Worm (Caenorhabditis elegans) whole organism, late embryonic: ENCODE measurements around the gene hrg-4.

Source experiments
- C38D4.7 ChIP-seq: fragments of 200-800 bp; sonication (Bioruptor generic); optimal IDR thresholded peaks from 2 replicates; lab custom pipeline; 2018; ENCODE audit warnings: mild to moderate bottlenecking, missing genetic modification characterization, moderate library complexity, missing compliant biosample characterization
- F13H6.1 ChIP-seq: sonication (generic microtip); optimal IDR thresholded peaks from 2 replicates; lab custom pipeline; 2016; ENCODE audit warnings: missing genetic modification characterization, missing compliant biosample characterization
- K02D7.2 ChIP-seq: sonication (generic microtip); optimal IDR thresholded peaks from 2 replicates; lab custom pipeline; 2017; ENCODE audit warnings: mild to moderate bottlenecking, missing genetic modification characterization, missing compliant biosample characterization
- K09A11.1 ChIP-seq: sonication (generic microtip); optimal IDR thresholded peaks from 2 replicates; lab custom pipeline; 2017; ENCODE audit warnings: antibody characterized with exemption, mild to moderate bottlenecking, missing genetic modification characterization, missing compliant biosample characterization; ENCODE audit not compliant: insufficient read depth
- ahr-1 ChIP-seq: sonication (generic microtip); optimal IDR thresholded peaks from 2 replicates; lab custom pipeline; 2016; ENCODE audit warnings: missing genetic modification characterization, missing compliant biosample characterization
- ama-1 ChIP-seq: fragments of 150-350 bp; optimal IDR thresholded peaks from 2 replicates; lab custom pipeline; 2014
- ceh-22 ChIP-seq: sonication (generic microtip); optimal IDR thresholded peaks from 2 replicates; lab custom pipeline; 2017; ENCODE audit warnings: missing biosample characterization, missing genetic modification characterization
- ceh-31 ChIP-seq: sonication (generic microtip); optimal IDR thresholded peaks from 2 replicates; lab custom pipeline; 2016; ENCODE audit warnings: missing genetic modification characterization, missing compliant biosample characterization
- ceh-34 ChIP-seq: sonication (generic microtip); optimal IDR thresholded peaks from 2 replicates; lab custom pipeline; 2016; ENCODE audit warnings: mild to moderate bottlenecking, missing genetic modification characterization, missing compliant biosample characterization
- ceh-48 ChIP-seq: sonication (generic microtip); optimal IDR thresholded peaks from 2 replicates; lab custom pipeline; 2016; ENCODE audit warnings: missing genetic modification characterization, inconsistent platforms, missing compliant biosample characterization
- ceh-6 ChIP-seq: fragments of 200-800 bp; sonication (Bioruptor generic); optimal IDR thresholded peaks from 2 replicates; lab custom pipeline; 2018; ENCODE audit warnings: mild to moderate bottlenecking, missing genetic modification characterization, missing compliant biosample characterization
- ceh-9 ChIP-seq: sonication (generic microtip); optimal IDR thresholded peaks from 2 replicates; lab custom pipeline; 2016; ENCODE audit warnings: mild to moderate bottlenecking, missing genetic modification characterization, inconsistent platforms, missing compliant biosample characterization
- dve-1 ChIP-seq: sonication (generic microtip); optimal IDR thresholded peaks from 2 replicates; lab custom pipeline; 2017; ENCODE audit warnings: antibody characterized with exemption, mild to moderate bottlenecking, missing genetic modification characterization, missing compliant biosample characterization
- elt-2 ChIP-seq: sonication (generic microtip); optimal IDR thresholded peaks from 2 replicates; lab custom pipeline; 2016; ENCODE audit warnings: missing genetic modification reagents, missing genetic modification characterization, missing compliant biosample characterization
- elt-4 ChIP-seq: sonication (generic microtip); optimal IDR thresholded peaks from 2 replicates; lab custom pipeline; 2016; ENCODE audit warnings: missing genetic modification characterization, missing compliant biosample characterization
- eyg-1 ChIP-seq: sonication (generic microtip); optimal IDR thresholded peaks from 2 replicates; lab custom pipeline; 2016; ENCODE audit warnings: missing genotype, missing genetic modification characterization, missing compliant biosample characterization
- fax-1 ChIP-seq: sonication (generic microtip); optimal IDR thresholded peaks from 2 replicates; lab custom pipeline; 2016; ENCODE audit warnings: missing genotype, missing genetic modification characterization, missing compliant biosample characterization
- fkh-10 ChIP-seq: fragments of 150-350 bp; optimal IDR thresholded peaks from 2 replicates; lab custom pipeline; 2014; ENCODE audit warnings: missing biosample characterization, missing genetic modification reagents, missing genetic modification characterization
- fkh-6 ChIP-seq: sonication (generic microtip); optimal IDR thresholded peaks from 2 replicates; lab custom pipeline; 2016; ENCODE audit warnings: missing genetic modification characterization, missing compliant biosample characterization
- hlh-13 ChIP-seq: fragments of 200-800 bp; sonication (Bioruptor generic); optimal IDR thresholded peaks from 2 replicates; lab custom pipeline; 2018; ENCODE audit warnings: mild to moderate bottlenecking, missing genetic modification characterization, missing compliant biosample characterization
- hlh-15 ChIP-seq: sonication (generic microtip); optimal IDR thresholded peaks from 2 replicates; lab custom pipeline; 2016; ENCODE audit warnings: missing genetic modification characterization, missing compliant biosample characterization
- hlh-30 ChIP-seq: sonication (generic microtip); optimal IDR thresholded peaks from 2 replicates; lab custom pipeline; 2017; ENCODE audit warnings: antibody characterized with exemption, missing genetic modification characterization, missing compliant biosample characterization; ENCODE audit not compliant: insufficient read depth
- hlh-6 ChIP-seq: sonication (generic microtip); optimal IDR thresholded peaks from 2 replicates; lab custom pipeline; 2016; ENCODE audit warnings: missing genotype, missing genetic modification characterization, missing compliant biosample characterization
- hlh-8 ChIP-seq: sonication (generic microtip); optimal IDR thresholded peaks from 2 replicates; lab custom pipeline; 2016; ENCODE audit warnings: missing genotype, missing genetic modification characterization, missing compliant biosample characterization
- lim-6 ChIP-seq: sonication (generic microtip); optimal IDR thresholded peaks from 2 replicates; lab custom pipeline; 2016; ENCODE audit warnings: missing genetic modification characterization, missing compliant biosample characterization
- lin-11 ChIP-seq: fragments of 200-800 bp; sonication (Bioruptor generic); optimal IDR thresholded peaks from 2 replicates; lab custom pipeline; 2018; ENCODE audit warnings: mild to moderate bottlenecking, missing genetic modification characterization, missing compliant biosample characterization
- madf-2 ChIP-seq: sonication (generic microtip); optimal IDR thresholded peaks from 2 replicates; lab custom pipeline; 2017; ENCODE audit warnings: missing genetic modification characterization, missing compliant biosample characterization
- nfya-1 ChIP-seq: sonication (generic microtip); optimal IDR thresholded peaks from 2 replicates; lab custom pipeline; 2017; ENCODE audit warnings: missing genetic modification characterization, mild to moderate bottlenecking, missing compliant biosample characterization, antibody characterized with exemption, moderate library complexity
- nhr-232 ChIP-seq: sonication (generic microtip); optimal IDR thresholded peaks from 2 replicates; lab custom pipeline; 2016; ENCODE audit warnings: missing genetic modification characterization, missing compliant biosample characterization
- npax-4 ChIP-seq: sonication (generic microtip); optimal IDR thresholded peaks from 2 replicates; lab custom pipeline; 2016; ENCODE audit warnings: missing genetic modification characterization, missing compliant biosample characterization
- pat-9 ChIP-seq: fragments of 200-800 bp; sonication (Bioruptor generic); optimal IDR thresholded peaks from 2 replicates; lab custom pipeline; 2018; ENCODE audit warnings: mild to moderate bottlenecking, missing genetic modification characterization, moderate library complexity, missing compliant biosample characterization
- pax-1 ChIP-seq: fragments of 150-350 bp; optimal IDR thresholded peaks from 2 replicates; lab custom pipeline; 2014; ENCODE audit warnings: missing biosample characterization, missing genetic modification characterization
- pha-2 ChIP-seq: sonication (generic microtip); optimal IDR thresholded peaks from 2 replicates; lab custom pipeline; 2017; ENCODE audit warnings: mild to moderate bottlenecking, missing genetic modification characterization, missing compliant biosample characterization
- pha-4 ChIP-seq: fragments of 150-350 bp; optimal IDR thresholded peaks from 2 replicates; lab custom pipeline; 2018; ENCODE audit warnings: missing biosample characterization, missing genetic modification reagents, missing genetic modification characterization
- pqm-1 ChIP-seq: sonication (generic microtip); optimal IDR thresholded peaks from 2 replicates; lab custom pipeline; 2016; ENCODE audit warnings: missing genetic modification characterization, missing compliant biosample characterization
- rnt-1 ChIP-seq: sonication (generic microtip); optimal IDR thresholded peaks from 2 replicates; lab custom pipeline; 2016; ENCODE audit warnings: missing genetic modification characterization, missing compliant biosample characterization
- sox-4 ChIP-seq: sonication (generic microtip); optimal IDR thresholded peaks from 2 replicates; lab custom pipeline; 2017; ENCODE audit warnings: mild to moderate bottlenecking, missing genetic modification characterization, inconsistent platforms, missing compliant biosample characterization
- syd-9 ChIP-seq: sonication (generic microtip); optimal IDR thresholded peaks from 2 replicates; lab custom pipeline; 2016; ENCODE audit warnings: mild to moderate bottlenecking, missing genetic modification characterization, moderate library complexity, missing compliant biosample characterization
- ttx-3 ChIP-seq: sonication (generic microtip); optimal IDR thresholded peaks from 2 replicates; lab custom pipeline; 2016; ENCODE audit warnings: missing genetic modification reagents, missing genetic modification characterization, missing compliant biosample characterization
- ztf-16 ChIP-seq: sonication (generic microtip); optimal IDR thresholded peaks from 2 replicates; lab custom pipeline; 2017; ENCODE audit warnings: missing genetic modification characterization, missing compliant biosample characterization

hrg-4 gene

ce11 chrIV:11008255-11008654 is 22.5 kb downstream of the hrg-4 start:
- TF ChIP-seq hlh-30 (tag; lab: Kevin White, UChicago) (peak; percentile 20), hlh-13 (GFP tag; lab: Kevin White, UChicago) (no peak)

- TF ChIP-seq ceh-9 = no peak
- no peak for TF ChIP-seq hlh-30 (tag; lab: Kevin White, UChicago)
- no peak for TF ChIP-seq F13H6.1 (tag; lab: Kevin White, UChicago)
- TF ChIP-seq K02D7.2 = no peak
- TF ChIP-seq sox-4 (tag; lab: Kevin White, UChicago) = no peak
- no peak for TF ChIP-seq fkh-6
- TF ChIP-seq K09A11.1 (tag; lab: Kevin White, UChicago) = no peak
- TF ChIP-seq fax-1 (tag; lab: Kevin White, UChicago) = no peak
- no peak for TF ChIP-seq nhr-232
- no peak for TF ChIP-seq pha-2 (tag; lab: Kevin White, UChicago)
- TF ChIP-seq hlh-8 (tag; lab: Kevin White, UChicago) = no peak
- TF ChIP-seq, all 69 proteins: peak for 0
Measured at ce11 chrIV:11006868-11007267, 23.9 kb downstream of the hrg-4 start.

ce11 chrIV:11006383-11006782 is 24.4 kb downstream of the hrg-4 start:
- TF ChIP-seq ceh-34 (tag; lab: Kevin White, UChicago) (peak; percentile 69), syd-9 (tag; lab: Kevin White, UChicago) (no peak)

ce11 chrIV:11004273-11004672 is 26.5 kb downstream of the hrg-4 start, which contains the start of gene F13H10.1:
Gene F13H10.1, plus strand, starts transcription at chrIV:11004573.
- TF ChIP-seq madf-2 (tag; lab: Kevin White, UChicago) = no peak
- TF ChIP-seq ceh-48 (tag; lab: Kevin White, UChicago) = no peak
- TF ChIP-seq elt-2 = no peak
- TF ChIP-seq ceh-31 = no peak
- TF ChIP-seq fkh-10 (GFP tag; lab: Kevin White, UChicago) = no peak
- no peak for TF ChIP-seq pqm-1 (tag; lab: Kevin White, UChicago)
- no peak for TF ChIP-seq lin-11 (tag; lab: Kevin White, UChicago)
- no peak for TF ChIP-seq ceh-22 (tag; lab: Kevin White, UChicago)
- TF ChIP-seq ztf-16 = no peak
- TF ChIP-seq fkh-6 = no peak
- no peak for TF ChIP-seq nfya-1 (tag; lab: Kevin White, UChicago)
- no peak for TF ChIP-seq ceh-6
- TF ChIP-seq ahr-1 = no peak

ce11 chrIV:11001614-11002013 is 29.2 kb downstream of the hrg-4 start, which contains the start of gene F13H10.9:
Gene F13H10.9, plus strand, starts transcription at chrIV:11001914.
- TF ChIP-seq pha-4 (tag; lab: Kevin White, UChicago) = no peak
- TF ChIP-seq hlh-15 (tag; lab: Kevin White, UChicago) = no peak
- no peak for TF ChIP-seq ceh-48 (tag; lab: Kevin White, UChicago)
- TF ChIP-seq dve-1 (tag; lab: Kevin White, UChicago) = no peak
- TF ChIP-seq eyg-1 (tag; lab: Kevin White, UChicago) = no peak
- no peak for TF ChIP-seq hlh-6 (tag; lab: Kevin White, UChicago)
- TF ChIP-seq pat-9 (tag; lab: Kevin White, UChicago) = no peak
- TF ChIP-seq lim-6 = no peak
- no peak for TF ChIP-seq K09A11.1 (tag; lab: Kevin White, UChicago)
- TF ChIP-seq npax-4 (tag; lab: Kevin White, UChicago) = no peak
- TF ChIP-seq ceh-31 = no peak
- no peak for TF ChIP-seq rnt-1 (tag; lab: Kevin White, UChicago)
- TF ChIP-seq ttx-3 = no peak
- TF ChIP-seq ama-1 (lab: Kevin White, UChicago) = no peak
- TF ChIP-seq elt-4 (tag; lab: Kevin White, UChicago) = no peak
- TF ChIP-seq pax-1 (tag; lab: Kevin White, UChicago) = no peak
- no peak for TF ChIP-seq nfya-1 (tag; lab: Kevin White, UChicago)
- TF ChIP-seq pqm-1 (tag; lab: Kevin White, UChicago) = no peak
- no peak for TF ChIP-seq hlh-30 (tag; lab: Kevin White, UChicago)
- no peak for TF ChIP-seq C38D4.7 (GFP tag; lab: Kevin White, UChicago)
